Worm (Caenorhabditis elegans): ENCODE results near the gene lin-23.

DNA sequence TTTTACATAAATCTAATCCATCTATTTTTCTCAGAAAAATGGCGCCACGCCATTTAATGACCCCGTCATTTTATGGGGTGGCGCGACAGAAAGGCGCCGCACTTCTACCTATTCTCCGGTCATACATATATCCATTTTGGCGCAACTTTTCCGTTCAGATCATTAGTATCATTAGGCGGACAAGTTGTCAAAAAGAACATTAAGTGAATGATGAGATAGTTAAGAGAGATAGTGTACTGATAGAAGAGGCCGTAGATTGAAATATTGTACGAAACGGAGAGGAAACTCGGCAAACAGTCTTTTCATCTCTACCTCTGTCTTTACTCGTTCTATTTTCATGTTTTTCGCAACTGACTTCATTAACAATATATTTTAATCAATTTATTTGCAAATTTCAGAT is 47.0 kb upstream of the lin-23 start, which contains the start of gene sma-6:
- TF ChIP-seq T26A5.8 (tag; optimal IDR thresholded peaks at IDR 0.05) (no peak), T07F8.4 (tag; optimal IDR thresholded peaks at IDR 0.05) (no peak), ceh-100 (GFP tag; IDR thresholded peaks at IDR 0.05) (no peak)

All from whole organism, young adult.